Fruit fly (Drosophila melanogaster): Measurements from ENCODE around the gene Gr63a.

DNA sequence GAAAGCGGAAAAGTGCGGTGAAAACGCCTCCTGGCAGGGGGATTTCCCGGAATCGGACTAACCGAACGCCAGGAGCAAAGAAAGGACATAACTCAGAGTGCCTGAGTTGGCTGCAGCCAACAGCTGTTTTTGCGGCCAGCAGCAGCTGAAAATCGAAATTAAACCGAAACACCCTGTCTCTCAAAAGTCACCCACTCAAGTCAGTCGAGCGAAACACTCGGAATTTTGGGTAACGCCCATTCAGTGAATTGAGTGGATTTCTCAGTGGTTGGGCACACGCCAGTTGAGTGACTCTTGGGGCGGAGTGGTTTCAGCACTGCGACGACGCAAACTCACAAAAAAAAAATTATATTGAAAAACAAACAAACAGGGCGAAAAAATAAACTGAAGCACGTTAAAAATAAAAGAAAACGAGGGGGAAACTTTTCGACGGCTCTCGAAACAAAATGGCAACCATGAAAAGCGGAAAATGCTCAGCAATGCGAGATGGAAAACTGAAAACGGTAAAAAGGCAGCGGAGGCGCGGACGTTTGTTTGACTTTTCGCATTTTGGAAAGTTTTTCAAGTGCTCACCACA is 17.6 kb downstream of the Gr63a start:
- TF ChIP-seq EcR (GFP tag; optimal IDR thresholded peaks at IDR 0.05) (no peak), pan (optimal IDR thresholded peaks at IDR 0.05) (no peak), CG8478 (optimal IDR thresholded peaks at IDR 0.05) (no peak), usp (GFP tag; optimal IDR thresholded peaks at IDR 0.05) (no peak)
